Fruit fly (Drosophila melanogaster): ENCODE data around the gene eIF5B.

Gene eIF5B

dm6 chr3L:3496593-3496992, 35.8 kb upstream of the eIF5B start (continued):
- TF ChIP-seq CG7271 (tag; optimal IDR thresholded peaks at IDR 0.05) (no peak), gt (GFP tag; IDR thresholded peaks at IDR 0.05) (no peak), Rfx (GFP tag; IDR thresholded peaks at IDR 0.05) (0 out of 2 replicates have a peak, but pooled peaks have one; percentile 20), CG8944 (GFP tag; optimal IDR thresholded peaks at IDR 0.05) (no peak), CG15514 (GFP tag; optimal IDR thresholded peaks at IDR 0.05) (no peak), CG10209 (GFP tag; optimal IDR thresholded peaks at IDR 0.05) (no peak), CG13424 (tag; optimal IDR thresholded peaks at IDR 0.05) (peak; percentile 17), Vsx1 (GFP tag; optimal IDR thresholded peaks at IDR 0.05) (no peak), lab (GFP tag; optimal IDR thresholded peaks at IDR 0.05) (peak; percentile 55), Lim3 (GFP tag; IDR thresholded peaks at IDR 0.05) (no peak), hkb (optimal IDR thresholded peaks at IDR 0.05) (no peak), hkb (GFP tag; IDR thresholded peaks at IDR 0.05) (peak; percentile 55; the same call in 1 of the 2 replicates), chm (GFP tag; IDR thresholded peaks at IDR 0.05) (no peak), CG7556 (GFP tag; optimal IDR thresholded peaks at IDR 0.05) (peak; percentile 28), CG18476 (GFP tag; optimal IDR thresholded peaks at IDR 0.05) (no peak), CG11504 (tag; optimal IDR thresholded peaks at IDR 0.05) (peak; percentile 53), CG10654 (GFP tag; optimal IDR thresholded peaks at IDR 0.05) (no peak), gce (GFP tag; IDR thresholded peaks at IDR 0.05) (0 out of 3 replicates have a peak, but pooled peaks have one; percentile 21), dysf (GFP tag; IDR thresholded peaks at IDR 0.05) (peak; percentile 51; the same call in 1 of the 3 replicates), CG10565 (GFP tag; optimal IDR thresholded peaks at IDR 0.05) (no peak), Camta (GFP tag; optimal IDR thresholded peaks at IDR 0.05) (no peak), ranshi (GFP tag; IDR thresholded peaks at IDR 0.05) (0 out of 2 replicates have a peak, but pooled peaks have one; percentile 26), CG18262 (tag; optimal IDR thresholded peaks at IDR 0.05) (no peak), CG14014 (GFP tag; IDR thresholded peaks at IDR 0.05) (peak; percentile 34; the same call in 1 of the 2 replicates), CG1647 (GFP tag; optimal IDR thresholded peaks at IDR 0.05) (no peak), CG17829 (tag; optimal IDR thresholded peaks at IDR 0.05) (no peak), dmrt99B (tag; optimal IDR thresholded peaks at IDR 0.05) (peak; percentile 46), tgo (GFP tag; IDR thresholded peaks at IDR 0.05) (0 out of 3 replicates have a peak, but pooled peaks have one; percentile 17), CG12071 (GFP tag; optimal IDR thresholded peaks at IDR 0.05) (no peak), en (GFP tag; optimal IDR thresholded peaks at IDR 0.05) (no peak), gem (tag; optimal IDR thresholded peaks at IDR 0.05) (peak; percentile 52), Xrp1 (GFP tag; IDR thresholded peaks at IDR 0.05) (peak; percentile 26; the same call in 1 of the 2 replicates), CG15601 (tag; optimal IDR thresholded peaks at IDR 0.05) (no peak), Ada2b (GFP tag; IDR thresholded peaks at IDR 0.05) (peak; percentile 43; the same call in 1 of the 2 replicates), CG18599 (GFP tag; optimal IDR thresholded peaks at IDR 0.05) (peak; percentile 54), Drgx (GFP tag; IDR thresholded peaks at IDR 0.05) (0 out of 2 replicates have a peak, but pooled peaks have one; percentile 22), CHES-1-like (GFP tag; optimal IDR thresholded peaks at IDR 0.05) (no peak), CG17802 (tag; optimal IDR thresholded peaks at IDR 0.05) (no peak), Sox102F (GFP tag; optimal IDR thresholded peaks at IDR 0.05) (peak; percentile 42), CG4730 (GFP tag; IDR thresholded peaks at IDR 0.05) (0 out of 2 replicates have a peak, but pooled peaks have one; percentile 23), fd96Cb (tag; optimal IDR thresholded peaks at IDR 0.05) (peak; percentile 14), CG6175 (GFP tag; IDR thresholded peaks at IDR 0.05) (no peak), esg (GFP tag; conservative IDR thresholded peaks at IDR 0.05) (no peak), CG31365 (tag; optimal IDR thresholded peaks at IDR 0.05) (no peak), CG14965 (GFP tag; optimal IDR thresholded peaks at IDR 0.05; ENCODE audit: borderline replicate concordance) (no peak), stwl (tag; optimal IDR thresholded peaks at IDR 0.05) (no peak), CG11085 (GFP tag; IDR thresholded peaks at IDR 0.05) (no peak), Mad (GFP tag; optimal IDR thresholded peaks at IDR 0.05) (no peak), tio (GFP tag; optimal IDR thresholded peaks at IDR 0.05) (peak; percentile 11), E2f1 (GFP tag; IDR thresholded peaks at IDR 0.05) (0 out of 2 replicates have a peak, but pooled peaks have one; percentile 15), CG6765 (GFP tag; optimal IDR thresholded peaks at IDR 0.05) (no peak)
